Worm (Caenorhabditis elegans): ENCODE data around the gene R04D3.4.
A peak's percentile ranks its signal among the peaks of the same experiment; 100 is the strongest.

DNA sequence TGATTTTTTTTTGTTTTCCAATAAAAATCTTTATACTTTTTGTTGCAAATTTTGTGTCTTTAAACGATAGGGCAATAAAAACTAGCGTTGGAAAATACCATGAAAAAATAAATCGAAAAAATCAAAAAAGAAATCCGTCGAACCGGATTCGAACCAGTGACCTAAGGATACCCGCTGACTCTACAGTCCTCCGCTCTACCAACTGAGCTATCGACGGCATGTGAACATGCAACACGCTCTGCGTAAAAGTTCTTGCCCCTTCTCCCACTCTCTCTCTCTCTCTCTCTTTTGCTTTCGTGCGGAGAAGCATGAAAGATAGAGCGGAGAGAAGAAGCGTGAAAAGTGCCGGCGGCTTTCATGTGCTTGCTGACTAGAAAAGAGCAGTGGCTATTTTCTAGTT is 24.1 kb downstream of the R04D3.4 start:
- TF ChIP-seq T26A8.4 (GFP tag; IDR thresholded peaks at IDR 0.05) (no peak; the same call in 1 of the 2 replicates), madf-5 (GFP tag; IDR thresholded peaks at IDR 0.05) (peak; percentile 54 to 81; a peak in 2 of 4 replicates), nhr-77 (tag; optimal IDR thresholded peaks at IDR 0.05) (peak; percentile 22), nhr-11 (tag; optimal IDR thresholded peaks at IDR 0.05) (no peak), lin-13 (GFP tag; optimal IDR thresholded peaks at IDR 0.05) (peak; percentile 55), ceh-44 (GFP tag; IDR thresholded peaks at IDR 0.05) (peak; percentile 44; the same call in 1 of the 2 replicates), mep-1 (tag; optimal IDR thresholded peaks at IDR 0.05) (no peak), pqm-1 (tag; optimal IDR thresholded peaks at IDR 0.05) (no peak), hlh-30 (tag; optimal IDR thresholded peaks at IDR 0.05; ENCODE audit: insufficient read depth) (peak; percentile 70), lin-39 (tag; optimal IDR thresholded peaks at IDR 0.05) (no peak), dve-1 (tag; optimal IDR thresholded peaks at IDR 0.05; ENCODE audit: insufficient read depth) (peak; percentile 70)

Data from whole organism, L4 larva.